Worm (Caenorhabditis elegans): ENCODE results near the gene pssy-2.

Gene pssy-2

DNA sequence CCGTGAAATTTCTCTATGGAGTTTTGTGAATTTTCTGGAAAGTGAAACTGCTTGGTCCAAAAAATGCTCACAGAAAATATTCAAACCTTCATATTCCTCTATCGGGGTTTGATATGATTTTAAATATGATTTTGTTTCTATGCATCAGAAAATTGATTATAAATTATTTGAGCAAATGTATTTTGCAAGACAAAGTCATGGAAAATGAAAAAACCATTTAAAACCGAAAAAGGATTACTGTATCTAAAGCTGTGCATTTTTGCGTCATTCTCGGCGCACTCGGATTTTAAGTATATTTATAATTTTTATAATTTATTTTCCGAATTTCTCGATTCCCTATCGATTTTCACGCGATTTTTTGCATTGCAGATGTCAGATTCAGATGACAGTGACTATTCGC, at the start of gene pssy-2:
TSS of gene pssy-2 (plus strand) at position 301 of the 400 bp plus-strand sequence.
- TF ChIP-seq pha-2 (tag; optimal IDR thresholded peaks at IDR 0.05) (no peak), syd-9 (tag; optimal IDR thresholded peaks at IDR 0.05) (no peak), unc-55 (GFP tag; optimal IDR thresholded peaks at IDR 0.05) (no peak), unc-86 (tag; optimal IDR thresholded peaks at IDR 0.05) (no peak), elt-2 (tag; optimal IDR thresholded peaks at IDR 0.05) (no peak)

DNA sequence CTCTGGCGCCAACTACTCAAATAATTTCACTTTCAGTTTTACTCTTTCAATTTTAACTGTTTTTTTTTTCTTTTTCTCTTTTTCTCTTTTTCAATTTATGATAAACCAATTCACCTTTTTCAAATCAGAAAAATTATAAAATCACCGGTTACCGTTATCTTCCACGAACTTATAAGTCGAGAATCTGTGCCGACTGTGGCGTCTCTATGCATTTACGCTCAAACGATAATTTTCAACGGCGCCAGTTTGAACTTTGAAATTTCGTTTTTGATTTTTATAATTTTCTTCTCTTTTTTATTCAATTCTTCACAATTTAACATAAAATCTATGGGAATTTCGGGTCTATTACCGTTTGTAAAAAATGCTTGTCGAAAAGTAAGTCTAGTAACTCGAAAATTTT, 48.2 kb upstream of the pssy-2 start, which contains the start of gene exo-1:
TSS of gene exo-1 (plus strand) at position 101 of the 400 bp plus-strand sequence.
- TF ChIP-seq C08G9.2 (tag; optimal IDR thresholded peaks at IDR 0.05) (peak; percentile 26), ets-4 (tag; optimal IDR thresholded peaks at IDR 0.05) (peak; percentile 56), elt-2 (tag; optimal IDR thresholded peaks at IDR 0.05) (peak; percentile 17), gmeb-2 (tag; optimal IDR thresholded peaks at IDR 0.05) (no peak), tbx-2 (tag; optimal IDR thresholded peaks at IDR 0.05) (peak; percentile 31), ceh-34 (tag; optimal IDR thresholded peaks at IDR 0.05) (no peak), ceh-31 (tag; optimal IDR thresholded peaks at IDR 0.05) (peak; percentile 63), ref-2 (tag; optimal IDR thresholded peaks at IDR 0.05) (no peak), fax-1 (tag; optimal IDR thresholded peaks at IDR 0.05) (peak; percentile 28), rnt-1 (tag; optimal IDR thresholded peaks at IDR 0.05) (peak; percentile 6)

DNA sequence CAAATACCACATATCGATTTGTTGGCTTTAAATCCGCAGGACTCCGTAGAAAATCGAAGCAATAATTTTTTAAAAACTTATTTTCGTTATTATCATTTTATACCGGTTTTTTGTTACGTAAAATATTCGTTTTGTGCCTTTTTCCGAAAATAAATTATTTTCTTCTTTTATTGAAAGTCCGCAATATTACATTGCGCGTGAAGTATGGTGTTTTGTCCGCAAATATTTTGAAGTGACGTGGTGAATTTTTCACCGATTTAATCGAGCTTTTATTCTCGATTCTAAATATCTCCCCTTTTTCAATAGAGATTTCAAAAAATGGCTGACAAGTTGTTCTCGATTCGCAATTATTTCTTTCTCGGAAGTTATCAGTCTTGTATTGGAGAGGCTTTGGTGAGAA, 45.6 kb upstream of the pssy-2 start, which contains the start of gene cope-1:
TSS of gene cope-1 (plus strand) at position 229 of the 400 bp plus-strand sequence.
- no peak for TF ChIP-seq nhr-11 (tag; optimal IDR thresholded peaks at IDR 0.05)
- no peak for TF ChIP-seq npax-4 (tag; optimal IDR thresholded peaks at IDR 0.05)
- no peak for TF ChIP-seq nhr-232 (tag; optimal IDR thresholded peaks at IDR 0.05)
- no peak for TF ChIP-seq ceh-18 (tag; optimal IDR thresholded peaks at IDR 0.05)
- TF ChIP-seq madf-2 (tag; optimal IDR thresholded peaks at IDR 0.05), result no peak
- no peak for TF ChIP-seq K09A11.1 (tag; optimal IDR thresholded peaks at IDR 0.05; ENCODE audit: insufficient read depth)
- no peak for TF ChIP-seq hlh-8 (tag; optimal IDR thresholded peaks at IDR 0.05)
- no peak for TF ChIP-seq ceh-24 (tag; optimal IDR thresholded peaks at IDR 0.05)
- no peak for TF ChIP-seq dmd-4 (tag; optimal IDR thresholded peaks at IDR 0.05; ENCODE audit: borderline replicate concordance)
- no peak for TF ChIP-seq sdc-2 (tag; optimal IDR thresholded peaks at IDR 0.05)
- TF ChIP-seq ceh-9 (tag; optimal IDR thresholded peaks at IDR 0.05), result no peak

ce11 chrIII:13427817-13428216, 43.8 kb upstream of the pssy-2 start:
- TF ChIP-seq ref-2 (tag; optimal IDR thresholded peaks at IDR 0.05), result no peak
- no peak for TF ChIP-seq ceh-2 (tag; optimal IDR thresholded peaks at IDR 0.05)

DNA sequence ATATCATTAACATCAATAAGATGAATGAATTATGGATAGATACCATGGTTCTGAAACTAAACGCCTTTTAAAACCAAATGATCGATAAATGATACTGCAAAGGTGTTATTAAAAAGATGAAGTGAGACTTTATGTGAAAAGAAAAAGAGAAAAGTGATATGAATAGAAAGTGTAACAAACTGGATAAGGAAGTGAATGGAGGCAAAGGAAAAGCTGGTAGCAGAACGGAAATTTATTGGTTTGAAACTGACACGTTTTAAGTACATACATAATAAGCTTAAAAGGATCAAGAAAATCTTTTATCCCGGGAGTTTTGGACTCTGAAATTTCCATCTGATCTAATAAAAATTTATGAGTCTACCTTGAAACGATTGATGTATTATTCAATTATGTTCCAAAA, 41.9 kb upstream of the pssy-2 start, which contains the start of gene bli-5:
TSS of gene bli-5 (minus strand) at position 101 of the 400 bp plus-strand sequence.
- TF ChIP-seq ref-2 (tag; optimal IDR thresholded peaks at IDR 0.05), result no peak
- no peak for TF ChIP-seq tbx-7 (tag; optimal IDR thresholded peaks at IDR 0.05)
- TF ChIP-seq F13H6.1 (tag; optimal IDR thresholded peaks at IDR 0.05), result no peak
- no peak for TF ChIP-seq elt-4 (tag; optimal IDR thresholded peaks at IDR 0.05)
- no peak for TF ChIP-seq pha-2 (tag; optimal IDR thresholded peaks at IDR 0.05)
- TF ChIP-seq pqm-1 (tag; optimal IDR thresholded peaks at IDR 0.05), result no peak
- TF ChIP-seq hlh-30 (tag; optimal IDR thresholded peaks at IDR 0.05; ENCODE audit: insufficient read depth), result no peak

- TF ChIP-seq pha-2 (tag; optimal IDR thresholded peaks at IDR 0.05) (no peak), nfya-1 (tag; optimal IDR thresholded peaks at IDR 0.05) (no peak), rnt-1 (tag; optimal IDR thresholded peaks at IDR 0.05) (no peak), F13H6.1 (tag; optimal IDR thresholded peaks at IDR 0.05) (no peak), ceh-48 (tag; optimal IDR thresholded peaks at IDR 0.05) (no peak), pha-4 (tag; optimal IDR thresholded peaks at IDR 0.05) (no peak), pax-1 (tag; optimal IDR thresholded peaks at IDR 0.05) (no peak), elt-4 (tag; optimal IDR thresholded peaks at IDR 0.05) (no peak), C08G9.2 (tag; optimal IDR thresholded peaks at IDR 0.05) (no peak), gmeb-2 (tag; optimal IDR thresholded peaks at IDR 0.05) (no peak), ceh-22 (tag; optimal IDR thresholded peaks at IDR 0.05) (no peak), ceh-30 (tag; optimal IDR thresholded peaks at IDR 0.05) (no peak), pag-3 (tag; optimal IDR thresholded peaks at IDR 0.05; ENCODE audit: borderline replicate concordance) (no peak), nhr-232 (tag; optimal IDR thresholded peaks at IDR 0.05) (no peak), ceh-31 (tag; optimal IDR thresholded peaks at IDR 0.05) (no peak), ets-4 (tag; optimal IDR thresholded peaks at IDR 0.05) (no peak), unc-3 (GFP tag; conservative IDR thresholded peaks at IDR 0.05) (no peak), unc-3 (tag; optimal IDR thresholded peaks at IDR 0.05) (no peak)
Observed at ce11 chrIII:13430162-13430561, 41.4 kb upstream of the pssy-2 start, which contains the start of gene trf-1. trf-1 (plus strand) TSS chrIII:13430462.
